Worm (Caenorhabditis elegans): ENCODE measurements around the gene F53F8.3.

ce11 chrV:20692903-20693302, 3.6 kb upstream of the F53F8.3 start:
- TF ChIP-seq rpc-1 (optimal IDR thresholded peaks at IDR 0.05), result no peak
- no peak for TF ChIP-seq rpc-1 (tag; optimal IDR thresholded peaks at IDR 0.05)
- no peak for TF ChIP-seq nhr-80 (tag; optimal IDR thresholded peaks at IDR 0.05)
- no peak for TF ChIP-seq nhr-90 (tag; optimal IDR thresholded peaks at IDR 0.05)
- no peak for TF ChIP-seq ztf-6 (GFP tag; IDR thresholded peaks at IDR 0.05)
- TF ChIP-seq let-607 (tag; optimal IDR thresholded peaks at IDR 0.05), result no peak
- TF ChIP-seq snpc-4 (GFP tag; optimal IDR thresholded peaks at IDR 0.05), result no peak
- no peak for TF ChIP-seq snpc-4 (tag; optimal IDR thresholded peaks at IDR 0.05)
